Worm (Caenorhabditis elegans): ENCODE measurements around the gene W03G11.2.

Gene W03G11.2

DNA sequence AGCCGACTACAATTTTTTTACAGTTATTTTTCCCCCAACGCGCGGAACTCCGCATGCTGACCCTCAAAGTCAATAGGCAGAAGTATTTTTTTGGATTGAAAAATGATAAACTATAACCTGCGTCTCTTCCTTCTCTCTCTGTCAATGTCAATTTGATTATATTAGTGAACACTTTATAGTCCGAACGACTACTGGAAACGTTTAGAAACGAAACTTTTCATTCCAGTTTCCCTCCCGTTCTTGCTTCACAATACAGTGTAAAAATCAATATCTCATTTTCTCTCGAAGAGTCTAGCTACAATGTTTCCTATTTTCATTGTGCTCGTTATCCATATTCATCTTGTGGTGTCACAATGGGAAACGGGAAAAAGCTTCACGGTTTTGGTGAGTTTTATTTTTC lies 40.2 kb downstream of the W03G11.2 start, which contains the start of gene lgc-24:
lgc-24 (plus strand) TSS at position 301 of the 400 bp plus-strand sequence.
- TF ChIP-seq W03F9.2 (tag; optimal IDR thresholded peaks at IDR 0.05), result no peak
- TF ChIP-seq him-1 (tag; optimal IDR thresholded peaks at IDR 0.05), result no peak
- no peak for TF ChIP-seq dao-5 (tag; optimal IDR thresholded peaks at IDR 0.05)

DNA sequence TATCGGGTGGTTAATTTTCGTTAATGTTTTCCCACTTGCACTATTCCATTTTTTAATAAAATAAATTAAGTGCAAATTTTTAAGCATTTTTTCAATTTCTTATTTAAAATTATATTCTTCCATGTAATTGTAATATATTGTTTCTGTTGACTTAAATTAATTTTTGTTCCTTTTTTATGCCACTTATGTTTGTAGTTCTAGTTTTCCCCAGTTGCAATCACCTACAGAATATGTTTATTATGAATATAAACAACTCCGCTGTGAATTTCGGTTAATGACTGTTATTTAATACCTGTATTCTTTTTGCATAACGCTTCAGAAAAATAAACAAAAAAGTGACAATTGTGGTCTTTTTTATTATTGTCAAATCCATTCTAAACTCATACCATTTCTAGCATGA lies 43.5 kb downstream of the W03G11.2 start, which contains the start of gene lgc-23:
lgc-23 (plus strand) TSS at position 301 of the 400 bp plus-strand sequence.
- no peak for TF ChIP-seq dao-5 (tag; optimal IDR thresholded peaks at IDR 0.05)
- no peak for TF ChIP-seq him-1 (tag; optimal IDR thresholded peaks at IDR 0.05)
- no peak for TF ChIP-seq W03F9.2 (tag; optimal IDR thresholded peaks at IDR 0.05)

DNA sequence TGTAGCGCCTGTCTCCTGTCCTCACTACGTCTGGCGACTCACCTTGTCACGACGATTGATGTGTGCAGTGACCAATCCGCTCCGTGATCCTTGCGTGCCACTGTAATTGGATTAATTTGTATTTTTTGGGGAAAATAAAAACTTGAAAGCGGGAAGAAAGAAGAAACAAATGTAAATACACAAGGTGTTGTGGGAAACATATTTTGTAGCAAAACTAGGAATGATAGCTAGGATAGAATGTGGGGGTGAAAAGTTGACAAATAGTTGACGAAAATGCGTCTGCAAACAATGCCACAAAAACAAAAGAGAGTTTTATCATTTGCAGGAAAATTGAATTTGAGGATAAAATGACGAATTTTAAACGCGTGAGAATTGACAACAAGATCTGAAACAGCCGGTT lies 51.4 kb downstream of the W03G11.2 start, which contains the start of gene B0198.3:
B0198.3 (minus strand) TSS at position 101 of the 400 bp plus-strand sequence.
- TF ChIP-seq dao-5 (tag; optimal IDR thresholded peaks at IDR 0.05), result no peak
- no peak for TF ChIP-seq him-1 (tag; optimal IDR thresholded peaks at IDR 0.05)
- no peak for TF ChIP-seq W03F9.2 (tag; optimal IDR thresholded peaks at IDR 0.05)
